Fruit fly (Drosophila melanogaster): ENCODE data around the gene CG9988.

Gene CG9988

dm6 chr3R:28677527-28678134 is 41.4 kb downstream of the CG9988 start:
- TF ChIP-seq Eip78C (GFP tag) (peak; percentile 87), CG3032 (tag; optimal IDR thresholded peaks at IDR 0.05) (peak; percentile 38), CG32006 (GFP tag; optimal IDR thresholded peaks at IDR 0.05) (peak; percentile 20), Ets21C (GFP tag; optimal IDR thresholded peaks at IDR 0.05) (no peak), Eip75B (GFP tag; optimal IDR thresholded peaks at IDR 0.05) (peak; percentile 23), net (GFP tag; optimal IDR thresholded peaks at IDR 0.05) (peak; percentile 11), achi (GFP tag; optimal IDR thresholded peaks at IDR 0.05) (no peak), CG3919 (GFP tag; optimal IDR thresholded peaks at IDR 0.05) (peak; percentile 2), CG8119 (GFP tag; IDR thresholded peaks at IDR 0.05) (peak; percentile 50; the same call in 1 of the 3 replicates), dac (GFP tag; optimal IDR thresholded peaks at IDR 0.05) (no peak), topi (GFP tag; optimal IDR thresholded peaks at IDR 0.05) (peak; percentile 8), Ets96B (tag; optimal IDR thresholded peaks at IDR 0.05) (peak; percentile 2), CG6808 (GFP tag; optimal IDR thresholded peaks at IDR 0.05) (no peak), CG11294 (GFP tag; IDR thresholded peaks at IDR 0.05) (no peak), esn (GFP tag; optimal IDR thresholded peaks at IDR 0.05) (peak; percentile 29), CG8319 (GFP tag; optimal IDR thresholded peaks at IDR 0.05) (no peak), Smox (GFP tag; optimal IDR thresholded peaks at IDR 0.05) (peak; percentile 27), Met (GFP tag; optimal IDR thresholded peaks at IDR 0.05) (peak; percentile 34), OdsH (GFP tag; optimal IDR thresholded peaks at IDR 0.05) (peak; percentile 20), svp (GFP tag) (peak; percentile 62), fd59A (GFP tag; optimal IDR thresholded peaks at IDR 0.05) (no peak)

dm6 chr3R:28679583-28679982 is 43.4 kb downstream of the CG9988 start:
- TF ChIP-seq fd85E (GFP tag; optimal IDR thresholded peaks at IDR 0.05) = no peak
- TF ChIP-seq CG6854 (GFP tag; optimal IDR thresholded peaks at IDR 0.05) = peak; percentile 14
- peak in 1 of 2 experiments; percentile 62 for TF ChIP-seq ss (GFP tag; optimal IDR thresholded peaks at IDR 0.05)
- peak; percentile 88 for TF ChIP-seq Blimp-1 (GFP tag; optimal IDR thresholded peaks at IDR 0.05)
- peak; percentile 34 for TF ChIP-seq Eip78C (GFP tag)

- TF ChIP-seq vri (GFP tag; optimal IDR thresholded peaks at IDR 0.05) (no peak), CG15336 (GFP tag; IDR thresholded peaks at IDR 0.05) (no peak), Eip78C (GFP tag) (peak; percentile 57), eg (GFP tag; IDR thresholded peaks at IDR 0.05) (peak; percentile 26; the same call in 1 of the 3 replicates), CG7368 (GFP tag; optimal IDR thresholded peaks at IDR 0.05) (no peak), CG11294 (GFP tag; IDR thresholded peaks at IDR 0.05) (no peak), Eip93F (GFP tag; optimal IDR thresholded peaks at IDR 0.05) (no peak), esn (GFP tag; optimal IDR thresholded peaks at IDR 0.05) (no peak), CG3032 (tag; optimal IDR thresholded peaks at IDR 0.05) (no peak), svp (GFP tag) (no peak), ss (GFP tag; optimal IDR thresholded peaks at IDR 0.05) (peak in 1 of 2 experiments; percentile 12), CG34406 (GFP tag; optimal IDR thresholded peaks at IDR 0.05) (no peak), Lpt (GFP tag; optimal IDR thresholded peaks at IDR 0.05) (no peak), Eip75B (GFP tag; optimal IDR thresholded peaks at IDR 0.05) (no peak), pdm3 (GFP tag; optimal IDR thresholded peaks at IDR 0.05) (no peak)
These were observed 45.7 kb downstream of the CG9988 start for dm6 chr3R:28681834-28682464.

- TF ChIP-seq acj6 (GFP tag; optimal IDR thresholded peaks at IDR 0.05) (no peak), Ets96B (tag; optimal IDR thresholded peaks at IDR 0.05) (no peak), dsx (GFP tag; optimal IDR thresholded peaks at IDR 0.05; ENCODE audit: poor library complexity, severe bottlenecking) (no peak), CG11762 (GFP tag; optimal IDR thresholded peaks at IDR 0.05; ENCODE audit: insufficient read depth) (no peak), CG6163 (GFP tag; IDR thresholded peaks at IDR 0.05) (no peak), Hr39 (GFP tag; optimal IDR thresholded peaks at IDR 0.05) (no peak), CG9139 (GFP tag; optimal IDR thresholded peaks at IDR 0.05) (no peak), dac (GFP tag; optimal IDR thresholded peaks at IDR 0.05) (no peak), pdm3 (GFP tag; optimal IDR thresholded peaks at IDR 0.05) (no peak), Gug (GFP tag; IDR thresholded peaks at IDR 0.05) (no peak), CG11902 (GFP tag; optimal IDR thresholded peaks at IDR 0.05) (no peak), CG3919 (GFP tag; optimal IDR thresholded peaks at IDR 0.05) (no peak), CG3032 (tag; optimal IDR thresholded peaks at IDR 0.05) (no peak), esn (GFP tag; optimal IDR thresholded peaks at IDR 0.05) (no peak), CG6854 (GFP tag; optimal IDR thresholded peaks at IDR 0.05) (no peak)
These were observed 49.3 kb downstream of the CG9988 start for dm6 chr3R:28685558-28685957.
